Fruit fly (Drosophila melanogaster) whole organism, prepupa: ENCODE measurements around the gene Dpck.
A peak's percentile ranks its signal among the peaks of the same experiment; 100 is the strongest.

ENCODE experiments used
- CG6854 ChIP-seq: fragments of 200-800 bp; sonication (Bioruptor generic); optimal IDR thresholded peaks from 2 replicates; lab custom pipeline; 2017; ENCODE audit warnings: missing biosample characterization, mild to moderate bottlenecking, missing genetic modification characterization
- Eip75B ChIP-seq: fragments of 200-800 bp; sonication (Bioruptor generic); optimal IDR thresholded peaks from 3 replicates; lab custom pipeline; 2016; ENCODE audit warnings: missing biosample characterization, missing genetic modification characterization
- Hr38 ChIP-seq: sonication (Bioruptor generic); optimal IDR thresholded peaks from 2 replicates; lab custom pipeline; 2016; ENCODE audit warnings: missing biosample characterization, missing genetic modification characterization
- Hr39 ChIP-seq: fragments of 200-800 bp; sonication (Bioruptor generic); optimal IDR thresholded peaks from 2 replicates; lab custom pipeline; 2016; ENCODE audit warnings: missing biosample characterization, missing genetic modification characterization
- Met ChIP-seq: fragments of 200-800 bp; sonication (Bioruptor generic); optimal IDR thresholded peaks from 3 replicates; lab custom pipeline; 2016; ENCODE audit warnings: missing biosample characterization, missing genetic modification characterization
- fkh ChIP-seq: fragments of 200-800 bp; sonication (Bioruptor generic); optimal IDR thresholded peaks from 3 replicates; lab custom pipeline; 2017; ENCODE audit warnings: missing biosample characterization, mild to moderate bottlenecking, missing genetic modification characterization, moderate library complexity

dm6 chr3R:7108589-7109312 lies 26.8 kb downstream of the Dpck start:
- TF ChIP-seq fkh (GFP tag; lab: Kevin White, UChicago) (no peak), Met (peak; percentile 98), CG6854 (GFP tag; lab: Kevin White, UChicago) (peak; percentile 84), Hr38 (GFP tag; lab: Kevin White, UChicago) (peak; percentile 82), Hr39 (GFP tag; lab: Kevin White, UChicago) (peak; percentile 97), Eip75B (GFP tag; lab: Kevin White, UChicago) (peak; percentile 96)
